Worm (Caenorhabditis elegans) whole organism, L3 larva: ENCODE results near the gene C01F1.6.

ENCODE experiments used
- egl-5 ChIP-seq: fragments of 150-350 bp; optimal IDR thresholded peaks from 2 replicates; lab custom pipeline; 2017; ENCODE audit warnings: missing biosample characterization, missing genetic modification reagents, missing genetic modification characterization, inconsistent platforms
- eor-1 ChIP-seq, 2 experiments: fragments of 150-350 bp; optimal IDR thresholded peaks; 2 replicates each; lab custom pipeline; 2014 to 2018; ENCODE audit warnings: missing biosample characterization in 2 of 2, missing genetic modification characterization in 2 of 2
- mdl-1 ChIP-seq: fragments of 150-350 bp; optimal IDR thresholded peaks from 2 replicates; lab custom pipeline; 2014; ENCODE audit warnings: missing biosample characterization, missing genetic modification characterization
- pha-4 ChIP-seq: fragments of 150-350 bp; optimal IDR thresholded peaks from 2 replicates; lab custom pipeline; 2014; ENCODE audit warnings: missing biosample characterization, missing genetic modification reagents, missing genetic modification characterization
- ztf-11 ChIP-seq: fragments of 150-350 bp; optimal IDR thresholded peaks from 2 replicates; lab custom pipeline; 2014; ENCODE audit warnings: missing biosample characterization, missing genetic modification characterization

DNA sequence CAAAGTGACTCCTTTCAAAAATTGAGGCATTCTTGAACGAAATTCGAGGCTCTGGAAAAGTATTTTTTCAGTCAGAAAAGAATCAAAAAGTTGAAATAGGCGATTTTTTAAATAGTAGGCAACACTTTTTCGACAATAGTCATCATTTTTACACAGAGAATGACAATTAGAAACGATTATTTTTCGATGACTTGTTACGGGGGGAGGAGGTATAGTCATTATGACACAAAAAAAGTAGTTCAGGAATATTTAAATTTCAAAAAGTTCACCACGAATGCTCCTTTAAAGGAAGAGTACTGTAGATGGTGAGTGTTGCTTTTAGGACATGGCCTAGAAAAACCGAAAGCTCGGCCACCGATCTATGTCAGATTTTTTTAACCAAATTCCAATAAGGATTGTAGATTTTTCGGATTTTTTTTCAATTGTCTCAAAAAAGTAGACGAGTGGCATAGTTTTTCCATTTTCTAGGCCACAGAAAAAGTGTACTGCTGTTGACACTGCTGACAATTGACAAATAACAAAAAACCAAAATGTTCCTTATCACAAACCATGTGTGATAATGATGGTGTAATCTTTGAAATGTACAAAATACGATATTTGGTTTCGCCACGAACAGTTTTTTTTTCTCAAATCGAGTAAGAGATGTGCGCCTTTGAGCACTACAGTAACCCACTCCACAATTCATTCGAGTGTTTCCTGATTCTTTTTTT lies 19.1 kb upstream of the C01F1.6 start, which contains the start of gene Y52E8A.3:
- TF ChIP-seq egl-5 (tag; lab: Kevin White, UChicago) (no peak), ztf-11 (tag; lab: Kevin White, UChicago) (no peak), pha-4 (tag; lab: Kevin White, UChicago) (no peak), eor-1 (tag; optimal IDR thresholded peaks at IDR 0.05; lab: Kevin White, UChicago) (no peak), mdl-1 (no peak)
